Fruit fly (Drosophila melanogaster): ENCODE data around the gene CG10096.

CG10096 gene

dm6 chr3R:12422379-12422975 is 26.7 kb upstream of the CG10096 start, which contains the start of the genes Scgbeta and CG17202:
Gene Scgbeta (minus strand): TSS chr3R:12422429.
Gene CG17202 (plus strand): TSS chr3R:12422768.
- no peak for TF ChIP-seq CG17801 (GFP tag; optimal IDR thresholded peaks at IDR 0.05; ENCODE audit: partially characterized antibody)

dm6 chr3R:12413274-12413958 is 17.6 kb upstream of the CG10096 start, which contains the start of the genes Dip-C and pps:
Gene Dip-C (minus strand): TSS chr3R:12413759.
Gene pps (plus strand): TSS chr3R:12413828.
- TF ChIP-seq CG17801 (GFP tag; optimal IDR thresholded peaks at IDR 0.05; ENCODE audit: partially characterized antibody) = peak; percentile 41

- no peak for TF ChIP-seq CG17801 (GFP tag; optimal IDR thresholded peaks at IDR 0.05; ENCODE audit: partially characterized antibody)
Observed at dm6 chr3R:12411449-12411848, 15.7 kb upstream of the CG10096 start.

dm6 chr3R:12408160-12408559 is 12.4 kb upstream of the CG10096 start, which contains the start of gene CG5196:
Gene CG5196 (plus strand): TSS chr3R:12408316.
- peak; percentile 25 for TF ChIP-seq CG17801 (GFP tag; optimal IDR thresholded peaks at IDR 0.05; ENCODE audit: partially characterized antibody)

- TF ChIP-seq CG17801 (GFP tag; optimal IDR thresholded peaks at IDR 0.05; ENCODE audit: partially characterized antibody) = peak; percentile 75
Observed at dm6 chr3R:12406235-12407196, 10.7 kb upstream of the CG10096 start, which contains the start of gene CG5167. Gene CG5167 (plus strand): TSS chr3R:12406532.

- TF ChIP-seq CG17801 (GFP tag; optimal IDR thresholded peaks at IDR 0.05; ENCODE audit: partially characterized antibody) = no peak
Observed at dm6 chr3R:12405928-12406234, 10.1 kb upstream of the CG10096 start, which contains the start of gene Cyp9f2. Gene Cyp9f2 (minus strand): TSS chr3R:12406028.

- no peak for TF ChIP-seq CG17801 (GFP tag; optimal IDR thresholded peaks at IDR 0.05; ENCODE audit: partially characterized antibody)
Observed at dm6 chr3R:12405134-12405533, 9.4 kb upstream of the CG10096 start.

- TF ChIP-seq CG17801 (GFP tag; optimal IDR thresholded peaks at IDR 0.05; ENCODE audit: partially characterized antibody) = peak; percentile 100
Observed at dm6 chr3R:12402935-12403334, 7.2 kb upstream of the CG10096 start.

- TF ChIP-seq CG17801 (GFP tag; optimal IDR thresholded peaks at IDR 0.05; ENCODE audit: partially characterized antibody) = peak; percentile 67
Observed at dm6 chr3R:12401672-12402296, 6.0 kb upstream of the CG10096 start, which contains the start of gene DNAlig3. Gene DNAlig3 (minus strand): TSS chr3R:12401839.

- TF ChIP-seq CG17801 (GFP tag; optimal IDR thresholded peaks at IDR 0.05; ENCODE audit: partially characterized antibody) = no peak
Observed at dm6 chr3R:12398620-12399247, 3.0 kb upstream of the CG10096 start, which contains the start of gene Cyp9f3. Gene Cyp9f3 (minus strand): TSS chr3R:12398929.

dm6 chr3R:12398054-12398453 is 2.3 kb upstream of the CG10096 start:
- TF ChIP-seq CG17801 (GFP tag; optimal IDR thresholded peaks at IDR 0.05; ENCODE audit: partially characterized antibody) = peak; percentile 19

dm6 chr3R:12386965-12387364 is 8.8 kb downstream of the CG10096 start, which contains the start of gene CG33098:
Gene CG33098 (plus strand): TSS chr3R:12387188.
- no peak for TF ChIP-seq CG17801 (GFP tag; optimal IDR thresholded peaks at IDR 0.05; ENCODE audit: partially characterized antibody)

- no peak for TF ChIP-seq CG17801 (GFP tag; optimal IDR thresholded peaks at IDR 0.05; ENCODE audit: partially characterized antibody)
Observed at dm6 chr3R:12385949-12386348, 9.8 kb downstream of the CG10096 start, which contains the start of gene Sol1. Gene Sol1 (plus strand): TSS chr3R:12386249.

dm6 chr3R:12384274-12384673 is 11.5 kb downstream of the CG10096 start:
- no peak for TF ChIP-seq CG17801 (GFP tag; optimal IDR thresholded peaks at IDR 0.05; ENCODE audit: partially characterized antibody)

Data from ovary, adult (tissue).